Fruit fly (Drosophila melanogaster) whole organism, pupa: ENCODE data around the gene Dpm3.

Source experiments
- CG10348 ChIP-seq: fragments of 200-800 bp; sonication (Bioruptor generic); IDR thresholded peaks from 2 replicates; pipeline ENCODE4 v1.3.6; 2022; ENCODE audit warnings: missing biosample characterization, missing genetic modification characterization
- CG15710 ChIP-seq: fragments of 200-800 bp; sonication (Bioruptor generic); optimal IDR thresholded peaks from 2 replicates; lab custom pipeline; 2018; ENCODE audit warnings: missing biosample characterization, mild to moderate bottlenecking, missing genetic modification characterization, moderate library complexity
- CG17806 ChIP-seq: fragments of 200-800 bp; sonication (Bioruptor generic); optimal IDR thresholded peaks from 2 replicates; lab custom pipeline; 2018; ENCODE audit warnings: missing biosample characterization, mild to moderate bottlenecking, missing genetic modification characterization, moderate library complexity
- CG32121 ChIP-seq: fragments of 200-800 bp; sonication (Bioruptor generic); IDR thresholded peaks from 2 replicates; pipeline ENCODE4 v1.3.6; 2022; ENCODE audit warnings: missing biosample characterization, missing genetic modification characterization
- CG34367 ChIP-seq: fragments of 200-800 bp; sonication (Bioruptor generic); optimal IDR thresholded peaks from 2 replicates; lab custom pipeline; 2018; ENCODE audit warnings: missing biosample characterization, mild to moderate bottlenecking, missing genetic modification characterization
- CG8159 ChIP-seq: fragments of 200-800 bp; sonication (Bioruptor generic); optimal IDR thresholded peaks from 3 replicates; lab custom pipeline; 2018; ENCODE audit warnings: missing biosample characterization, mild to moderate bottlenecking, missing genetic modification characterization, moderate library complexity
- CG8301 ChIP-seq: fragments of 200-800 bp; sonication (Bioruptor generic); optimal IDR thresholded peaks from 2 replicates; lab custom pipeline; 2018; ENCODE audit warnings: missing biosample characterization, mild to moderate bottlenecking, missing genetic modification characterization
- CG9948 ChIP-seq: fragments of 200-800 bp; sonication (Bioruptor generic); optimal IDR thresholded peaks from 2 replicates; lab custom pipeline; 2018; ENCODE audit warnings: missing biosample characterization, mild to moderate bottlenecking, missing genetic modification characterization, moderate library complexity
- D1 ChIP-seq: fragments of 200-800 bp; sonication (Bioruptor generic); optimal IDR thresholded peaks from 2 replicates; lab custom pipeline; 2018; ENCODE audit warnings: missing biosample characterization, mild to moderate bottlenecking, missing genetic modification characterization, moderate library complexity
- EcR ChIP-seq: fragments of 200-800 bp; sonication (Bioruptor generic); optimal IDR thresholded peaks from 3 replicates; lab custom pipeline; 2019; ENCODE audit warnings: missing biosample characterization, missing genetic modification characterization, mild to moderate bottlenecking, moderate library complexity, missing genetic modification reagents
- gl ChIP-seq: fragments of 200-800 bp; sonication (Bioruptor generic); optimal IDR thresholded peaks from 2 replicates; lab custom pipeline; 2018; ENCODE audit warnings: missing biosample characterization, mild to moderate bottlenecking, missing genetic modification characterization
- rn ChIP-seq: fragments of 200-800 bp; sonication (Bioruptor generic); IDR thresholded peaks from 2 replicates; pipeline ENCODE4 v1.3.6; 2022; ENCODE audit warnings: missing biosample characterization, missing genetic modification characterization

dm6 chr3R:13422178-13422577, 19.3 kb upstream of the Dpm3 start:
- no peak for TF ChIP-seq CG34367
- TF ChIP-seq CG15710 (tag; lab: Kevin White, UChicago): no peak
- no peak for TF ChIP-seq CG32121 (GFP tag; lab: Robert Waterston, UW)
- TF ChIP-seq EcR (GFP tag; lab: Kevin White, UChicago): no peak
- TF ChIP-seq gl (tag; lab: Kevin White, UChicago): no peak
- no peak for TF ChIP-seq CG8159 (tag; lab: Kevin White, UChicago)
- no peak for TF ChIP-seq CG9948 (tag; lab: Kevin White, UChicago)
- TF ChIP-seq D1 (tag; lab: Kevin White, UChicago): no peak
- no peak for TF ChIP-seq CG17806 (tag; lab: Kevin White, UChicago)
- TF ChIP-seq CG8301 (tag; lab: Kevin White, UChicago): no peak
- no peak for TF ChIP-seq rn
- no peak for TF ChIP-seq CG10348 (GFP tag; lab: Robert Waterston, UW)
